Fruit fly (Drosophila melanogaster) whole organism, adult: ENCODE data around the gene MED20.

Experiments used
- CG11617 ChIP-seq: fragments of 200-800 bp; sonication (Bioruptor generic); optimal IDR thresholded peaks from 2 replicates; lab custom pipeline; 2017; ENCODE audit warnings: mild to moderate bottlenecking, missing biosample characterization, missing genetic modification reagents, missing genetic modification characterization
- CG12768 ChIP-seq: fragments of 200-800 bp; sonication (Bioruptor generic); optimal IDR thresholded peaks from 2 replicates; lab custom pipeline; 2017; ENCODE audit warnings: missing biosample characterization, missing genetic modification characterization, mild to moderate bottlenecking, moderate library complexity, missing genetic modification reagents
- CG14711 ChIP-seq: fragments of 200-800 bp; sonication (Bioruptor generic); optimal IDR thresholded peaks from 2 replicates; lab custom pipeline; 2018; ENCODE audit warnings: missing biosample characterization, mild to moderate bottlenecking, missing genetic modification characterization, moderate library complexity
- CG1620 ChIP-seq: fragments of 200-800 bp; sonication (Bioruptor generic); optimal IDR thresholded peaks from 2 replicates; lab custom pipeline; 2016; ENCODE audit warnings: missing biosample characterization, missing genetic modification characterization
- CG33017 ChIP-seq: fragments of 200-800 bp; sonication (Bioruptor generic); optimal IDR thresholded peaks from 2 replicates; lab custom pipeline; 2018; ENCODE audit warnings: missing biosample characterization, mild to moderate bottlenecking, missing genetic modification characterization, moderate library complexity
- CG5204 ChIP-seq: fragments of 200-800 bp; sonication (Bioruptor generic); optimal IDR thresholded peaks from 2 replicates; lab custom pipeline; 2016; ENCODE audit warnings: missing biosample characterization, missing genetic modification characterization
- CG7045 ChIP-seq: fragments of 200-800 bp; sonication (Bioruptor generic); optimal IDR thresholded peaks from 2 replicates; lab custom pipeline; 2017; ENCODE audit warnings: missing biosample characterization, mild to moderate bottlenecking, missing genetic modification characterization
- CG7101 ChIP-seq: fragments of 200-800 bp; sonication (Bioruptor generic); optimal IDR thresholded peaks from 2 replicates; lab custom pipeline; 2018; ENCODE audit warnings: missing biosample characterization, mild to moderate bottlenecking, missing genetic modification characterization, moderate library complexity
- Clk ChIP-seq: fragments of 200-800 bp; sonication (Bioruptor generic); optimal IDR thresholded peaks from 2 replicates; lab custom pipeline; 2017; ENCODE audit warnings: missing biosample characterization, missing genetic modification characterization
- Crg-1 ChIP-seq: fragments of 200-800 bp; sonication (Bioruptor generic); optimal IDR thresholded peaks from 2 replicates; lab custom pipeline; 2016; ENCODE audit warnings: missing biosample characterization, missing genetic modification characterization
- Hr96 ChIP-seq: fragments of 200-800 bp; sonication (Bioruptor generic); optimal IDR thresholded peaks from 2 replicates; lab custom pipeline; 2016; ENCODE audit warnings: missing biosample characterization, missing genetic modification characterization
- Mnt ChIP-seq: fragments of 200-800 bp; sonication (Bioruptor generic); optimal IDR thresholded peaks from 2 replicates; lab custom pipeline; 2016; ENCODE audit warnings: missing biosample characterization, mild to moderate bottlenecking, missing genetic modification characterization
- bab1 ChIP-seq: fragments of 200-800 bp; sonication (Bioruptor generic); optimal IDR thresholded peaks from 3 replicates; lab custom pipeline; 2019; ENCODE audit warnings: missing biosample characterization, mild to moderate bottlenecking, missing genetic modification characterization, moderate library complexity
- cic ChIP-seq: fragments of 200-800 bp; sonication (Bioruptor generic); optimal IDR thresholded peaks from 2 replicates; lab custom pipeline; 2017; ENCODE audit warnings: missing biosample characterization, mild to moderate bottlenecking, missing genetic modification characterization, moderate library complexity
- cnc ChIP-seq, 2 experiments: fragments of >200 bp; optimal IDR thresholded peaks; 2 replicates each; lab custom pipeline; 2017
- kay ChIP-seq: fragments of 200-800 bp; sonication (Bioruptor generic); peaks from one replicate; lab custom pipeline; 2016; ENCODE audit warnings: missing biosample characterization, missing genetic modification characterization, borderline replicate concordance
- ovo ChIP-seq: fragments of 200-800 bp; sonication (Bioruptor generic); optimal IDR thresholded peaks from 2 replicates; lab custom pipeline; 2016; ENCODE audit warnings: missing biosample characterization, missing genetic modification characterization
- pad ChIP-seq: fragments of 200-800 bp; sonication (Bioruptor generic); optimal IDR thresholded peaks from 3 replicates; lab custom pipeline; 2017; ENCODE audit warnings: missing biosample characterization, missing genetic modification characterization, mild to moderate bottlenecking, moderate library complexity, missing genetic modification reagents
- tj ChIP-seq: fragments of 200-800 bp; sonication (Bioruptor generic); optimal IDR thresholded peaks from 3 replicates; lab custom pipeline; 2017; ENCODE audit warnings: missing biosample characterization, mild to moderate bottlenecking, missing genetic modification characterization, moderate library complexity
- toe ChIP-seq: fragments of 200-800 bp; sonication (Bioruptor generic); optimal IDR thresholded peaks from 2 replicates; lab custom pipeline; 2016; ENCODE audit warnings: missing biosample characterization, missing genetic modification characterization

MED20 gene

dm6 chr2L:8100489-8101352 is 28.1 kb upstream of the MED20 start:
- TF ChIP-seq toe (GFP tag; lab: Kevin White, UChicago) (no peak), Clk (no peak), CG14711 (tag; lab: Kevin White, UChicago) (no peak), Hr96 (no peak), CG7045 (GFP tag; lab: Kevin White, UChicago) (no peak), CG7101 (peak; percentile 40), CG1620 (GFP tag; lab: Kevin White, UChicago) (no peak), CG5204 (GFP tag; lab: Kevin White, UChicago) (no peak), ovo (GFP tag; lab: Kevin White, UChicago) (peak; percentile 10), Crg-1 (GFP tag; lab: Kevin White, UChicago) (no peak), bab1 (no peak), cic (GFP tag; lab: Kevin White, UChicago) (peak; percentile 87), cnc (optimal IDR thresholded peaks at IDR 0.05; lab: Kevin White, UChicago) (no peak), Mnt (GFP tag; lab: Kevin White, UChicago) (peak; percentile 26), kay (GFP tag; lab: Kevin White, UChicago) (peak; percentile 78), CG11617 (GFP tag; lab: Kevin White, UChicago) (no peak), tj (GFP tag; lab: Kevin White, UChicago) (no peak), CG33017 (no peak), pad (no peak), CG12768 (peak; percentile 47)

- TF ChIP-seq CG12768 = peak; percentile 83
- TF ChIP-seq CG14711 (tag; lab: Kevin White, UChicago) = peak; percentile 19
- TF ChIP-seq pad = no peak
- peak in 1 of 2 experiments; percentile 20 for TF ChIP-seq cnc (optimal IDR thresholded peaks at IDR 0.05; lab: Kevin White, UChicago)
- no peak for TF ChIP-seq Clk
- TF ChIP-seq kay (GFP tag; lab: Kevin White, UChicago) = peak; percentile 71
These were observed 27.1 kb upstream of the MED20 start for dm6 chr2L:8099615-8100375.

dm6 chr2L:8099050-8099449 is 26.4 kb upstream of the MED20 start:
- TF ChIP-seq cic (GFP tag; lab: Kevin White, UChicago) (no peak), CG5204 (GFP tag; lab: Kevin White, UChicago) (peak; percentile 15)

dm6 chr2L:8097964-8098945 is 25.6 kb upstream of the MED20 start:
- TF ChIP-seq tj (GFP tag; lab: Kevin White, UChicago) (peak; percentile 33), Mnt (GFP tag; lab: Kevin White, UChicago) (peak; percentile 52), CG12768 (no peak), Clk (no peak), CG1620 (GFP tag; lab: Kevin White, UChicago) (no peak), cic (GFP tag; lab: Kevin White, UChicago) (peak; percentile 0), kay (GFP tag; lab: Kevin White, UChicago) (peak; percentile 93), ovo (GFP tag; lab: Kevin White, UChicago) (no peak)

DNA sequence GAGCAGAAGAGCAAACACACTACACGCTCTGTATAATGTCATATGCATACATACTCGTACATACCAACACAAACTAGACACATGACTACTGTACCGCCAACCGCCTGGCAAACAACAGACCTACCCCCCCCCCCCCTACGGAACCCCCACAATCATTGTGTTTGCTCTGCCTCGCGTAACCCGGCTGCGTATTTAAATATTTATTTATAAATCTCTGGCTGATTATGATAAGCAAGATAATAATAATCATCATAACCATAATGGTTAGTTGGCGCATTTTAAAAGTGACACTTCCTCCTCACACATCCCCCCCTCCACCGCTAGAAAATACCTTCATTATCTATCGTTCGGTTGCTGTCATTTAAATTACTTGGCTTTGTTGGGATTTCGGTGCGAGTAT is 24.8 kb upstream of the MED20 start:
- TF ChIP-seq cnc (optimal IDR thresholded peaks at IDR 0.05; lab: Kevin White, UChicago) = peak in 1 of 2 experiments; percentile 2
- TF ChIP-seq CG14711 (tag; lab: Kevin White, UChicago) = peak; percentile 48
- TF ChIP-seq kay (GFP tag; lab: Kevin White, UChicago) = no peak
- TF ChIP-seq CG12768 = peak; percentile 86
- TF ChIP-seq Mnt (GFP tag; lab: Kevin White, UChicago) = peak; percentile 46
- TF ChIP-seq CG7101 = peak; percentile 63
- peak; percentile 45 for TF ChIP-seq Clk
- TF ChIP-seq cic (GFP tag; lab: Kevin White, UChicago) = peak; percentile 96
- no peak for TF ChIP-seq bab1
- no peak for TF ChIP-seq ovo (GFP tag; lab: Kevin White, UChicago)
- no peak for TF ChIP-seq Crg-1 (GFP tag; lab: Kevin White, UChicago)
- TF ChIP-seq tj (GFP tag; lab: Kevin White, UChicago) = peak; percentile 18
- peak; percentile 18 for TF ChIP-seq CG1620 (GFP tag; lab: Kevin White, UChicago)
- peak; percentile 61 for TF ChIP-seq pad
- TF ChIP-seq CG7045 (GFP tag; lab: Kevin White, UChicago) = peak; percentile 80
- TF ChIP-seq CG5204 (GFP tag; lab: Kevin White, UChicago) = no peak
- peak; percentile 7 for TF ChIP-seq Hr96
- TF ChIP-seq CG11617 (GFP tag; lab: Kevin White, UChicago) = peak; percentile 65
- TF ChIP-seq CG33017 = peak; percentile 71
- peak; percentile 46 for TF ChIP-seq toe (GFP tag; lab: Kevin White, UChicago)
